Fruit fly (Drosophila melanogaster) whole organism, wandering third instar larva: ENCODE data around the gene scyl.

Source experiments
- Abd-B ChIP-seq: fragments of >200 bp; optimal IDR thresholded peaks from 2 replicates; lab custom pipeline; 2017; ENCODE audit warnings: missing biosample characterization, missing genetic modification characterization
- CG32264 ChIP-seq: fragments of 200-800 bp; sonication (Bioruptor generic); optimal IDR thresholded peaks from 2 replicates; lab custom pipeline; 2016; ENCODE audit warnings: missing biosample characterization, missing genetic modification characterization
- CG9705 ChIP-seq: fragments of 200-800 bp; sonication (Bioruptor generic); optimal IDR thresholded peaks from 2 replicates; lab custom pipeline; 2018; ENCODE audit warnings: missing biosample characterization, mild to moderate bottlenecking, missing genetic modification characterization
- CrebA ChIP-seq: fragments of 200-800 bp; sonication (Bioruptor generic); optimal IDR thresholded peaks from 2 replicates; lab custom pipeline; 2016; ENCODE audit warnings: missing biosample characterization, mild to moderate bottlenecking, missing genetic modification characterization, borderline replicate concordance
- Dfd ChIP-seq: fragments of >200 bp; optimal IDR thresholded peaks from 2 replicates; lab custom pipeline; 2017; ENCODE audit warnings: missing biosample characterization, missing genetic modification characterization
- Dif ChIP-seq: fragments of 200-275, 200-300 bp; sonication (Bioruptor generic); optimal IDR thresholded peaks from 2 replicates; lab custom pipeline; 2018; ENCODE audit warnings: missing biosample characterization, missing genetic modification characterization; ENCODE audit not compliant: partially characterized antibody
- GATAd ChIP-seq: sonication (Bioruptor generic); optimal IDR thresholded peaks from 2 replicates; lab custom pipeline; 2016; ENCODE audit warnings: missing biosample characterization, missing genetic modification characterization
- HLH106 ChIP-seq: fragments of 200-800 bp; optimal IDR thresholded peaks from 3 replicates; lab custom pipeline; 2019; ENCODE audit warnings: missing biosample characterization, mild to moderate bottlenecking, missing genetic modification characterization, moderate library complexity
- Hnf4 ChIP-seq: fragments of 200-800 bp; sonication (Bioruptor generic); optimal IDR thresholded peaks from 2 replicates; lab custom pipeline; 2016; ENCODE audit warnings: missing biosample characterization, mild to moderate bottlenecking, missing genetic modification characterization
- Hr78 ChIP-seq: fragments of >200 bp; optimal IDR thresholded peaks from 2 replicates; lab custom pipeline; 2017; ENCODE audit warnings: missing biosample characterization, missing genetic modification characterization
- Hr83 ChIP-seq: fragments of 200-300 bp; sonication (Bioruptor generic); optimal IDR thresholded peaks from 2 replicates; lab custom pipeline; 2016; ENCODE audit warnings: missing biosample characterization, mild to moderate bottlenecking, missing genetic modification characterization, moderate library complexity; ENCODE audit not compliant: poor library complexity, severe bottlenecking
- Jra ChIP-seq: sonication (Bioruptor generic); optimal IDR thresholded peaks from 2 replicates; lab custom pipeline; 2016; ENCODE audit warnings: missing biosample characterization, missing genetic modification characterization
- Mio ChIP-seq: sonication (Bioruptor generic); optimal IDR thresholded peaks from 2 replicates; lab custom pipeline; 2016; ENCODE audit warnings: missing biosample characterization, missing genetic modification characterization
- Myc ChIP-seq: fragments of >200 bp; optimal IDR thresholded peaks from 2 replicates; lab custom pipeline; 2017
- N ChIP-seq: fragments of >200 bp; optimal IDR thresholded peaks from 2 replicates; lab custom pipeline; 2018; ENCODE audit warnings: missing biosample characterization, missing external identifiers, missing genetic modification characterization
- OdsH ChIP-seq: fragments of 200-800 bp; sonication (Bioruptor generic); optimal IDR thresholded peaks from 2 replicates; lab custom pipeline; 2016; ENCODE audit warnings: missing biosample characterization, mild to moderate bottlenecking, missing genetic modification characterization
- Rel ChIP-seq, 2 experiments: fragments of 200-800 bp; sonication (Bioruptor generic) in 1 of 2; optimal IDR thresholded peaks; 2 replicates in 1 of 2; 3 replicates in 1 of 2; lab custom pipeline; 2016 to 2019; ENCODE audit warnings: mild to moderate bottlenecking in 2 of 2, missing biosample characterization in 2 of 2, missing genetic modification characterization in 2 of 2, moderate library complexity in 1 of 2
- Sp1 ChIP-seq: fragments of 200-800 bp; sonication (Bioruptor generic); optimal IDR thresholded peaks from 3 replicates; lab custom pipeline; 2019; ENCODE audit warnings: missing biosample characterization, mild to moderate bottlenecking, missing genetic modification characterization, moderate library complexity
- Vsx2 ChIP-seq: fragments of 200-300, 225-300 bp; sonication (Bioruptor generic); optimal IDR thresholded peaks from 2 replicates; lab custom pipeline; 2018; ENCODE audit warnings: missing biosample characterization, missing genetic modification characterization; ENCODE audit not compliant: partially characterized antibody
- br ChIP-seq: fragments of 200-800 bp; sonication (Bioruptor generic); optimal IDR thresholded peaks from 2 replicates; lab custom pipeline; 2016; ENCODE audit warnings: missing biosample characterization, missing genetic modification characterization
- brk ChIP-seq: fragments of 200-800 bp; sonication (Bioruptor generic); optimal IDR thresholded peaks from 2 replicates; lab custom pipeline; 2016; ENCODE audit warnings: missing biosample characterization, mild to moderate bottlenecking, missing genetic modification characterization
- dl ChIP-seq, 2 experiments: fragments of 175-275, 200-275 bp in 1 of 2; fragments of 200-275 bp in 1 of 2; sonication (Bioruptor generic); optimal IDR thresholded peaks; lab custom pipeline; 2018; ENCODE audit warnings: mild to moderate bottlenecking in 2 of 2, missing biosample characterization in 2 of 2, missing genetic modification characterization in 2 of 2, moderate library complexity in 2 of 2; ENCODE audit not compliant: partially characterized antibody in 2 of 2, insufficient read depth in 1 of 2
- dmrt93B ChIP-seq: fragments of 200-800 bp; sonication (Bioruptor generic); optimal IDR thresholded peaks from 2 replicates; lab custom pipeline; 2018; ENCODE audit warnings: missing biosample characterization, mild to moderate bottlenecking, missing genetic modification characterization
- dsf ChIP-seq: sonication (Bioruptor generic); optimal IDR thresholded peaks from 2 replicates; lab custom pipeline; 2016; ENCODE audit warnings: missing biosample characterization, missing genetic modification characterization, borderline replicate concordance
- ey ChIP-seq: fragments of 200-800 bp; sonication (Bioruptor generic); optimal IDR thresholded peaks from 2 replicates; lab custom pipeline; 2016; ENCODE audit warnings: missing biosample characterization, missing genetic modification characterization
- foxo ChIP-seq, 2 experiments: fragments of 200-800 bp; sonication (Bioruptor generic); optimal IDR thresholded peaks; 2 replicates in 1 of 2; 3 replicates in 1 of 2; lab custom pipeline; 2016 to 2017; ENCODE audit warnings: missing biosample characterization in 2 of 2, missing genetic modification characterization in 2 of 2
- fru ChIP-seq: fragments of 200-800 bp; sonication (Bioruptor generic); optimal IDR thresholded peaks from 3 replicates; lab custom pipeline; 2016; ENCODE audit warnings: missing biosample characterization, mild to moderate bottlenecking, missing genetic modification characterization
- h ChIP-seq: fragments of 200-800 bp; sonication (Bioruptor generic); optimal IDR thresholded peaks from 3 replicates; lab custom pipeline; 2016; ENCODE audit warnings: missing biosample characterization, mild to moderate bottlenecking, missing genetic modification characterization
- jim ChIP-seq: fragments of 175-275, 200-325 bp; sonication (Bioruptor generic); optimal IDR thresholded peaks from 2 replicates; lab custom pipeline; 2016; ENCODE audit warnings: missing biosample characterization, mild to moderate bottlenecking, missing genetic modification characterization
- lola ChIP-seq: fragments of >200 bp; optimal IDR thresholded peaks from 2 replicates; lab custom pipeline; 2017; ENCODE audit warnings: missing biosample characterization, missing genetic modification characterization
- pan ChIP-seq: fragments of >200 bp; optimal IDR thresholded peaks from 2 replicates; lab custom pipeline; 2017
- psq ChIP-seq: fragments of 200-800 bp; sonication (Bioruptor generic); optimal IDR thresholded peaks from 3 replicates; lab custom pipeline; 2017; ENCODE audit warnings: missing biosample characterization, mild to moderate bottlenecking, missing genetic modification characterization, moderate library complexity
- rgr ChIP-seq: fragments of 200-800 bp; sonication (Bioruptor generic); optimal IDR thresholded peaks from 3 replicates; lab custom pipeline; 2016; ENCODE audit warnings: missing biosample characterization, mild to moderate bottlenecking, missing genetic modification characterization
- sage ChIP-seq: fragments of 200-800 bp; sonication (Bioruptor generic); optimal IDR thresholded peaks from 2 replicates; lab custom pipeline; 2016; ENCODE audit warnings: missing biosample characterization, mild to moderate bottlenecking, missing genetic modification characterization
- sv ChIP-seq: fragments of 200-800 bp; sonication (Bioruptor generic); optimal IDR thresholded peaks from 3 replicates; lab custom pipeline; 2016; ENCODE audit warnings: missing biosample characterization, missing genetic modification characterization
- tai ChIP-seq: sonication (Bioruptor generic); optimal IDR thresholded peaks from 2 replicates; lab custom pipeline; 2016; ENCODE audit warnings: missing biosample characterization, missing genetic modification characterization
- usp ChIP-seq: fragments of >200 bp; optimal IDR thresholded peaks from 2 replicates; lab custom pipeline; 2017; ENCODE audit warnings: missing biosample characterization, missing genetic modification characterization
- woc ChIP-seq: sonication (Bioruptor generic); optimal IDR thresholded peaks from 2 replicates; lab custom pipeline; 2016; ENCODE audit warnings: missing biosample characterization, mild to moderate bottlenecking, missing genetic modification characterization

scyl gene

dm6 chr3L:11291298-11292167 lies 39.4 kb downstream of the scyl start:
- TF ChIP-seq CG9705 (GFP tag; lab: Kevin White, UChicago) = no peak
- TF ChIP-seq foxo (GFP tag; optimal IDR thresholded peaks at IDR 0.05; lab: Kevin White, UChicago) = peak in 1 of 2 experiments; percentile 13
- TF ChIP-seq ey (GFP tag; lab: Kevin White, UChicago) = no peak
- TF ChIP-seq dsf = no peak
- no peak for TF ChIP-seq lola (GFP tag; lab: Kevin White, UChicago)
- no peak for TF ChIP-seq psq (GFP tag; lab: Kevin White, UChicago)
- no peak for TF ChIP-seq sage (GFP tag; lab: Kevin White, UChicago)
- no peak for TF ChIP-seq Hr83 (GFP tag; lab: Kevin White, UChicago)
- no peak for TF ChIP-seq pan (lab: Kevin White, UChicago)
- TF ChIP-seq Hnf4 (GFP tag; lab: Kevin White, UChicago) = no peak
- TF ChIP-seq Dif (GFP tag; lab: Kevin White, UChicago) = no peak
- TF ChIP-seq CrebA (GFP tag; lab: Kevin White, UChicago) = no peak
- TF ChIP-seq jim (GFP tag; lab: Kevin White, UChicago) = no peak
- no peak for TF ChIP-seq tai (GFP tag; lab: Kevin White, UChicago)
- no peak for TF ChIP-seq woc (GFP tag; lab: Kevin White, UChicago)
- TF ChIP-seq N = no peak
- TF ChIP-seq usp (GFP tag; lab: Kevin White, UChicago) = no peak
- TF ChIP-seq CG32264 (GFP tag; lab: Kevin White, UChicago) = no peak
- no peak for TF ChIP-seq br
- no peak for TF ChIP-seq Vsx2 (GFP tag; lab: Kevin White, UChicago)
- peak; percentile 2 for TF ChIP-seq OdsH (GFP tag; lab: Kevin White, UChicago)
- TF ChIP-seq Myc (lab: Kevin White, UChicago) = no peak
- TF ChIP-seq Abd-B = no peak
- no peak for TF ChIP-seq Rel (GFP tag; optimal IDR thresholded peaks at IDR 0.05; lab: Kevin White, UChicago)
- peak; percentile 14 for TF ChIP-seq Rel (tag; optimal IDR thresholded peaks at IDR 0.05; lab: Kevin White, UChicago)
- peak; percentile 9 for TF ChIP-seq HLH106 (tag; lab: Kevin White, UChicago)
- TF ChIP-seq fru (GFP tag; lab: Kevin White, UChicago) = no peak
- TF ChIP-seq dl (GFP tag; optimal IDR thresholded peaks at IDR 0.05; lab: Kevin White, UChicago; ENCODE audit: insufficient read depth in 1 of 2, partially characterized antibody in 2 of 2) = no peak
- TF ChIP-seq Sp1 (GFP tag; lab: Kevin White, UChicago) = no peak
- TF ChIP-seq Dfd (GFP tag; lab: Kevin White, UChicago) = no peak
- no peak for TF ChIP-seq GATAd
- TF ChIP-seq sv = no peak
- no peak for TF ChIP-seq Jra (GFP tag; lab: Kevin White, UChicago)
- TF ChIP-seq rgr (GFP tag; lab: Kevin White, UChicago) = peak; percentile 23
- TF ChIP-seq h = no peak
- no peak for TF ChIP-seq Mio (GFP tag; lab: Kevin White, UChicago)
- TF ChIP-seq Hr78 (GFP tag; lab: Kevin White, UChicago) = no peak
- TF ChIP-seq brk (GFP tag; lab: Kevin White, UChicago) = no peak
- TF ChIP-seq dmrt93B (GFP tag; lab: Kevin White, UChicago) = no peak

dm6 chr3L:11292180-11292727 lies 40.1 kb downstream of the scyl start:
- TF ChIP-seq dl (GFP tag; optimal IDR thresholded peaks at IDR 0.05; lab: Kevin White, UChicago; ENCODE audit: insufficient read depth in 1 of 2, partially characterized antibody in 2 of 2) = peak in 1 of 2 experiments; percentile 58
- no peak for TF ChIP-seq br
- no peak for TF ChIP-seq lola (GFP tag; lab: Kevin White, UChicago)
- TF ChIP-seq Hr83 (GFP tag; lab: Kevin White, UChicago) = peak; percentile 55
- peak; percentile 53 for TF ChIP-seq h
- no peak for TF ChIP-seq Hnf4 (GFP tag; lab: Kevin White, UChicago)
- TF ChIP-seq HLH106 (tag; lab: Kevin White, UChicago) = peak; percentile 30
- TF ChIP-seq Myc (lab: Kevin White, UChicago) = no peak
- TF ChIP-seq Mio (GFP tag; lab: Kevin White, UChicago) = no peak
- TF ChIP-seq ey (GFP tag; lab: Kevin White, UChicago) = no peak
- TF ChIP-seq pan (lab: Kevin White, UChicago) = no peak
- peak; percentile 26 for TF ChIP-seq woc (GFP tag; lab: Kevin White, UChicago)
- no peak for TF ChIP-seq Sp1 (GFP tag; lab: Kevin White, UChicago)
- TF ChIP-seq Abd-B = no peak
- peak; percentile 23 for TF ChIP-seq Vsx2 (GFP tag; lab: Kevin White, UChicago)
- TF ChIP-seq tai (GFP tag; lab: Kevin White, UChicago) = no peak
- no peak for TF ChIP-seq CG9705 (GFP tag; lab: Kevin White, UChicago)
- no peak for TF ChIP-seq N
- TF ChIP-seq rgr (GFP tag; lab: Kevin White, UChicago) = peak; percentile 7
- no peak for TF ChIP-seq fru (GFP tag; lab: Kevin White, UChicago)
- TF ChIP-seq OdsH (GFP tag; lab: Kevin White, UChicago) = no peak
- TF ChIP-seq dmrt93B (GFP tag; lab: Kevin White, UChicago) = no peak
- no peak for TF ChIP-seq brk (GFP tag; lab: Kevin White, UChicago)
- no peak for TF ChIP-seq sv
- no peak for TF ChIP-seq CG32264 (GFP tag; lab: Kevin White, UChicago)
- TF ChIP-seq Dif (GFP tag; lab: Kevin White, UChicago) = peak; percentile 35
- no peak for TF ChIP-seq Dfd (GFP tag; lab: Kevin White, UChicago)
- TF ChIP-seq dsf = no peak
- TF ChIP-seq GATAd = no peak
- TF ChIP-seq Hr78 (GFP tag; lab: Kevin White, UChicago) = no peak
- TF ChIP-seq foxo (GFP tag; optimal IDR thresholded peaks at IDR 0.05; lab: Kevin White, UChicago) = no peak
- peak; percentile 66 for TF ChIP-seq psq (GFP tag; lab: Kevin White, UChicago)
- TF ChIP-seq Rel (GFP tag; optimal IDR thresholded peaks at IDR 0.05; lab: Kevin White, UChicago) = no peak
- peak; percentile 68 for TF ChIP-seq Rel (tag; optimal IDR thresholded peaks at IDR 0.05; lab: Kevin White, UChicago)
- TF ChIP-seq Jra (GFP tag; lab: Kevin White, UChicago) = no peak
- TF ChIP-seq CrebA (GFP tag; lab: Kevin White, UChicago) = peak; percentile 69
- TF ChIP-seq jim (GFP tag; lab: Kevin White, UChicago) = no peak
